Worm (Caenorhabditis elegans): Measurements from ENCODE around the gene srx-50.
A peak's percentile ranks its signal among the peaks of the same experiment; 100 is the strongest.

Gene srx-50

DNA sequence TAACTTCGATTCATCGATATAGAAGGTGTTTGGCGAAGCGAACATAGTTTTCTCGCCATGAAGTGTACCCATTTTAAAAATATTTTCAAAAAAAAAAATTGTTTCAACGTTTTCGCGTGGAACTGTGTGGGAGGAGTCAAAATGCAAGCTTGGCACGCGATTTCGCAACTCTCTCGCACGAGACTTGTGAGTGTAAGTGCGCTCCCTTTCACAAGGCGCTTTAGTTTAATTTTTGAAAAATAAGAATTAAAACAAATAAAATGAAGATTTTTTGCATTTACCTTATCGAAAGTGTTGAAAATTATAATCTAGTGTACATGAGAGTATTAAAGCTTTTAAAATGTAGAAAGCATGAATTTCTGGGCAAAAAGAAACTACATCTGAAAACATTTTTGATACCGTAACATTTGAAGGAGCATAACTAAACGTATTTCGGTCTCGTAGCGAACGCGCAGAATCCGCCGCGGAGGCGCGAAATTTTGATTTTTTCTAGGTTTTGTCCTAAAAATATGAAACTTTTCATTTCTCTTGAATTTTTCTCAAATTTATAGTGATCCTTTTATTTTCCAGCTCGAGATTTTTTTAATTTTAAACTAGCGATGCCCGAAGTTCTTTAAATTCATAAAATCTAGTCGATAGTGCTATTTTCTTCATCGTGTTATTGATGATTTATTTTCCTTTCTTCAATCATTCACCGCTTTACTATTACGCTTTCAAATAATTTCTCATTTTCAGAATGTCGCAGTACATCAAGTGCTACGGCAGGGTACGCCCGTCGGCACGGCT lies 18.1 kb upstream of the srx-50 start, which contains the start of the genes cogc-2 and klp-18:
Gene cogc-2, minus strand, starts transcription at position 105 of the 786 bp plus-strand sequence.
Gene klp-18, plus strand, starts transcription at position 736 of the 786 bp plus-strand sequence.
- TF ChIP-seq ceh-82 (tag; optimal IDR thresholded peaks at IDR 0.05) = peak; percentile 63 to 86 (median 75)
- peak; percentile 68 for TF ChIP-seq nhr-77 (tag; optimal IDR thresholded peaks at IDR 0.05)
- peak; percentile 83 for TF ChIP-seq lin-14 (GFP tag; optimal IDR thresholded peaks at IDR 0.05)
- peak; percentile 73 for TF ChIP-seq isw-1 (GFP tag; IDR thresholded peaks at IDR 0.05)
- peak; percentile 45 for TF ChIP-seq ceh-8 (GFP tag; optimal IDR thresholded peaks at IDR 0.05)
- no peak for TF ChIP-seq nhr-237 (tag; optimal IDR thresholded peaks at IDR 0.05)
- peak; percentile 96 to 97 for TF ChIP-seq efl-1 (optimal IDR thresholded peaks at IDR 0.05)
- peak; percentile 95 to 99 for TF ChIP-seq efl-1 (GFP tag; optimal IDR thresholded peaks at IDR 0.05 in 1 of 2)
- TF ChIP-seq xbp-1 (tag; optimal IDR thresholded peaks at IDR 0.05) = peak; percentile 83
- peak; percentile 85 for TF ChIP-seq nhr-20 (tag; optimal IDR thresholded peaks at IDR 0.05)
- TF ChIP-seq alr-1 (tag; optimal IDR thresholded peaks at IDR 0.05; ENCODE audit: borderline replicate concordance) = no peak
- TF ChIP-seq pqm-1 (tag; optimal IDR thresholded peaks at IDR 0.05) = no peak
- TF ChIP-seq fkh-10 (GFP tag; optimal IDR thresholded peaks at IDR 0.05) = peak; percentile 51
- TF ChIP-seq zip-4 (GFP tag; optimal IDR thresholded peaks at IDR 0.05) = peak; percentile 64
- TF ChIP-seq dpl-1 (GFP tag; optimal IDR thresholded peaks at IDR 0.05) = peak; percentile 91 to 96 (median 95)
- TF ChIP-seq lin-39 (tag; optimal IDR thresholded peaks at IDR 0.05) = peak; percentile 75
- peak; percentile 81 for TF ChIP-seq mep-1 (tag; optimal IDR thresholded peaks at IDR 0.05)
- peak in 2 of 6 experiments; percentile 71 to 86 for TF ChIP-seq elt-3 (tag; optimal IDR thresholded peaks at IDR 0.05)
- peak; percentile 78 for TF ChIP-seq grh-1 (GFP tag; IDR thresholded peaks at IDR 0.05)
- peak; percentile 83 for TF ChIP-seq unc-86 (tag; optimal IDR thresholded peaks at IDR 0.05)
- TF ChIP-seq nhr-85 (tag) = peak; percentile 85
- no peak for TF ChIP-seq unc-98 (GFP tag; IDR thresholded peaks at IDR 0.05)
- TF ChIP-seq elt-2 (tag; optimal IDR thresholded peaks at IDR 0.05) = peak; percentile 50
- peak; percentile 62 for TF ChIP-seq ztf-4 (tag; optimal IDR thresholded peaks at IDR 0.05)
- TF ChIP-seq sup-37 (GFP tag; optimal IDR thresholded peaks at IDR 0.05) = no peak
- TF ChIP-seq sox-4 (tag; optimal IDR thresholded peaks at IDR 0.05) = peak; percentile 63
- no peak for TF ChIP-seq sptf-1 (tag; optimal IDR thresholded peaks at IDR 0.05)
- TF ChIP-seq nhr-84 (tag; optimal IDR thresholded peaks at IDR 0.05) = no peak
- TF ChIP-seq C34B4.2 (tag; optimal IDR thresholded peaks at IDR 0.05) = no peak
- TF ChIP-seq hlh-4 (tag; optimal IDR thresholded peaks at IDR 0.05) = no peak
- peak; percentile 60; the same call in 1 of the 2 replicates for TF ChIP-seq ceh-88 (GFP tag; IDR thresholded peaks at IDR 0.05)
- TF ChIP-seq ces-1 (GFP tag; optimal IDR thresholded peaks at IDR 0.05) = no peak
- TF ChIP-seq rnt-1 (tag; optimal IDR thresholded peaks at IDR 0.05) = peak; percentile 93
- peak; percentile 69 for TF ChIP-seq nhr-76 (tag; optimal IDR thresholded peaks at IDR 0.05)
- TF ChIP-seq unc-62 (GFP tag; optimal IDR thresholded peaks at IDR 0.05) = no peak
- no peak for TF ChIP-seq mef-2 (tag; optimal IDR thresholded peaks at IDR 0.05)
- no peak for TF ChIP-seq hlh-17 (GFP tag; optimal IDR thresholded peaks at IDR 0.05; ENCODE audit: borderline replicate concordance)
- TF ChIP-seq unc-30 (tag; optimal IDR thresholded peaks at IDR 0.05) = no peak
- no peak for TF ChIP-seq Y116A8C.19 (tag; optimal IDR thresholded peaks at IDR 0.05; ENCODE audit: borderline replicate concordance)
- TF ChIP-seq C04F5.9 (tag; optimal IDR thresholded peaks at IDR 0.05) = peak; percentile 52
- peak; percentile 80 for TF ChIP-seq blmp-1 (tag; optimal IDR thresholded peaks at IDR 0.05)
- TF ChIP-seq ets-5 (GFP tag; IDR thresholded peaks at IDR 0.05) = no peak
- TF ChIP-seq hpl-2 (GFP tag; optimal IDR thresholded peaks at IDR 0.05) = peak; percentile 63
- no peak for TF ChIP-seq nhr-12 (tag; optimal IDR thresholded peaks at IDR 0.05)
- TF ChIP-seq skn-1 (tag; optimal IDR thresholded peaks at IDR 0.05) = peak; percentile 95
- TF ChIP-seq snpc-4 (tag; optimal IDR thresholded peaks at IDR 0.05) = peak; percentile 80
- peak; percentile 90 for TF ChIP-seq nhr-19 (GFP tag; conservative IDR thresholded peaks at IDR 0.05)
- peak; percentile 85 for TF ChIP-seq nhr-90 (tag; optimal IDR thresholded peaks at IDR 0.05; ENCODE audit: poor library complexity)
- peak; percentile 50 for TF ChIP-seq F16B12.6 (tag; optimal IDR thresholded peaks at IDR 0.05)
- peak; percentile 44 for TF ChIP-seq fos-1 (tag; optimal IDR thresholded peaks at IDR 0.05)
- peak; percentile 96 for TF ChIP-seq unc-130 (tag; optimal IDR thresholded peaks at IDR 0.05)
- peak; percentile 90 for TF ChIP-seq nhr-71 (tag; optimal IDR thresholded peaks at IDR 0.05)

Measured in whole organism, L1 larva.